Worm (Caenorhabditis elegans): ENCODE results near the gene Y75B7B.1.

DNA sequence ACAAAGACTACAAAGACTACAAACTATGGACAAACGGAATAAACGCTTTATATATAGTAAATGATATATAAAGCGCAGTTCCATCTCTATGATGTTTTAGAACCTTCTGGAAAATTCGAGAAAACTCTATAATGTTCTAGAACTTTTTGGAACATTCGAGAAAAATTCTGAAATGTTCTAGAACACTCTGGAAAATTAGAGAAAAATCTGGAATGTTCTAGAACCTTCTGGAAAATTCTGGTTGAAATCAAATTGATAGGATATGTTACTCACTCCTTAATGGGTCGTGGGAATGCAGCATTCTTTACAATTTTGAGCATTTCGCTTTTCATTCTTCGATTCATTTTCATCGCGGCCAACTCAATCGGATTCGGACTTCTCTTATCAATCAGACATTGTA, 7.8 kb downstream of the Y75B7B.1 start:
- TF ChIP-seq nhr-11 (tag; optimal IDR thresholded peaks at IDR 0.05) (no peak), zag-1 (tag; optimal IDR thresholded peaks at IDR 0.05) (no peak), nhr-237 (tag; optimal IDR thresholded peaks at IDR 0.05) (no peak), lsy-2 (tag; optimal IDR thresholded peaks at IDR 0.05) (no peak), snpc-4 (tag; optimal IDR thresholded peaks at IDR 0.05) (no peak), ceh-82 (tag; optimal IDR thresholded peaks at IDR 0.05) (no peak), lin-39 (tag; optimal IDR thresholded peaks at IDR 0.05) (no peak), ama-1 (optimal IDR thresholded peaks at IDR 0.05) (no peak), gmeb-1 (tag; optimal IDR thresholded peaks at IDR 0.05) (no peak), dmd-4 (tag; optimal IDR thresholded peaks at IDR 0.05) (no peak)
